Fruit fly (Drosophila melanogaster): ENCODE data around the gene Msr-110.

Msr-110 gene

DNA sequence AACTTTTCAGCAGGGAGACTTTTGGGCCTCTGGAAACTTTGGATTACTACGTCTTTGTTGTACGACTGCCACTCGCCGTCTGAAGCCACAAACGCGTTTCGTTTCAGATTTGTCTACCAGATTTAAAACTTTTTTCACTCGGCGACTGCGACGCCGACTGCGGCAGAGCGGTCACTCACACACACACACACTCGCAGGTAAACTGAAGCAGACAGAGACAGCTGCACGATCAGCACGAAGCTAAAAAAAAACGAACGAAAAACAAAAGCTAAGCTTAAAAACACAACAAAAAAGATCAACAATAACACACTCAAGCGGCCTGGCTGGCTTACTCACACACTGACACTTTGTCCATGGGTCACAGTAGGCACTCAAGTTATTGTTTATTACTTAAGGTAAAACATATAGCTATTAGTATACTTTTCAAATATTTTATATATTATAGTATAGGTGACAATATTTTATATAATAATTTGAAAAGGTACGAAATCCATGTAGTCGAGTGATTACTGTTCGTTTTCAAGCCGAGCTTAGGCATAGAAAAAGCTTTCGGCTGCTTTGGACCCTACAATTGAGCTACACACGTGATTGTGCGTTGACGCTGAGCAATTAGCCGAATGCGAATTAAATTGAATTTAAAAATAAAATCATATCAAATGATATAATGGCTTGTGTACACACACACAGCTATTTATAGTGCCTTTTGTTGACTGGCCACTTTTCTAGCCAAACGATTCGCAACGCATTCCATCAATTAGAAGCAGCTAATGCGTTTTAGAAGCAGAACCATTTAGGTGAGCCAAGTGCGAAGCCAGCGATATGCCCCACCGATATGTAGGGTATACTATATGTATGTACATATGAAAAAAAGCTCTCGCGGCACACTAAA, at the start of gene Msr-110 (continued):
- no peak for TF ChIP-seq sima (GFP tag; optimal IDR thresholded peaks at IDR 0.05)
- TF ChIP-seq sd (tag; optimal IDR thresholded peaks at IDR 0.05), result peak; percentile 82
- TF ChIP-seq CG18262 (tag; optimal IDR thresholded peaks at IDR 0.05), result peak; percentile 86
- TF ChIP-seq chn (GFP tag; optimal IDR thresholded peaks at IDR 0.05), result peak; percentile 53
- peak; percentile 88 for TF ChIP-seq NFAT (GFP tag; IDR thresholded peaks at IDR 0.05)
- peak; percentile 95 for TF ChIP-seq Ptx1 (GFP tag; IDR thresholded peaks at IDR 0.05)
- no peak for TF ChIP-seq amos (GFP tag; IDR thresholded peaks at IDR 0.05; ENCODE audit: partially characterized antibody)
- TF ChIP-seq CG2199 (GFP tag; IDR thresholded peaks at IDR 0.05), result no peak; the same call in 2 of the 3 replicates
- peak; percentile 71 for TF ChIP-seq E2f2 (GFP tag; IDR thresholded peaks at IDR 0.05)
- TF ChIP-seq CG3726 (GFP tag; IDR thresholded peaks at IDR 0.05), result peak; percentile 69; the same call in 2 of the 3 replicates
- peak; percentile 93 for TF ChIP-seq CG7839 (tag; optimal IDR thresholded peaks at IDR 0.05)
- TF ChIP-seq ab (GFP tag; optimal IDR thresholded peaks at IDR 0.05), result peak; percentile 53
- TF ChIP-seq sob (GFP tag; IDR thresholded peaks at IDR 0.05), result peak; percentile 94
- TF ChIP-seq sim (GFP tag; IDR thresholded peaks at IDR 0.05), result no peak; the same call in 1 of the 2 replicates
- peak; percentile 51 for TF ChIP-seq CG17802 (tag; optimal IDR thresholded peaks at IDR 0.05)
- TF ChIP-seq CG4854 (GFP tag; optimal IDR thresholded peaks at IDR 0.05), result peak; percentile 58
- peak; percentile 73 to 85 for TF ChIP-seq dpn (GFP tag; optimal IDR thresholded peaks at IDR 0.05)
- no peak for TF ChIP-seq CG34224 (GFP tag; IDR thresholded peaks at IDR 0.05; ENCODE audit: partially characterized antibody)
- peak; percentile 88 for TF ChIP-seq CG2712 (tag; optimal IDR thresholded peaks at IDR 0.05)
- TF ChIP-seq CG5953 (GFP tag; IDR thresholded peaks at IDR 0.05), result peak; percentile 69
- peak; percentile 89 for TF ChIP-seq CG6689 (GFP tag; IDR thresholded peaks at IDR 0.05)
- peak; percentile 79 for TF ChIP-seq CG14667 (GFP tag; IDR thresholded peaks at IDR 0.05)
- peak; percentile 87 for TF ChIP-seq Asciz (GFP tag; optimal IDR thresholded peaks at IDR 0.05)
- no peak for TF ChIP-seq ac (GFP tag; optimal IDR thresholded peaks at IDR 0.05)
- peak; percentile 59 for TF ChIP-seq maf-S (GFP tag; optimal IDR thresholded peaks at IDR 0.05)
- peak; percentile 95 for TF ChIP-seq CG32532 (GFP tag; IDR thresholded peaks at IDR 0.05)
- peak; percentile 90 for TF ChIP-seq Fer1 (GFP tag; optimal IDR thresholded peaks at IDR 0.05)
- TF ChIP-seq Aef1 (GFP tag; IDR thresholded peaks at IDR 0.05), result peak; percentile 86
- TF ChIP-seq bab2 (GFP tag; optimal IDR thresholded peaks at IDR 0.05), result peak; percentile 84
- TF ChIP-seq trh (GFP tag; optimal IDR thresholded peaks at IDR 0.05), result peak; percentile 61
- TF ChIP-seq CG14860 (GFP tag; IDR thresholded peaks at IDR 0.05; ENCODE audit: partially characterized antibody), result no peak
- TF ChIP-seq CG9609 (GFP tag; optimal IDR thresholded peaks at IDR 0.05), result peak; percentile 66
- TF ChIP-seq psq (GFP tag; optimal IDR thresholded peaks at IDR 0.05), result peak; percentile 59
- TF ChIP-seq toy (GFP tag; IDR thresholded peaks at IDR 0.05), result peak; percentile 70
- TF ChIP-seq Opbp (GFP tag; IDR thresholded peaks at IDR 0.05; ENCODE audit: partially characterized antibody), result no peak
- peak; percentile 80 for TF ChIP-seq scrt (GFP tag; optimal IDR thresholded peaks at IDR 0.05)
- TF ChIP-seq sc (optimal IDR thresholded peaks at IDR 0.05), result no peak
- TF ChIP-seq sc (GFP tag; optimal IDR thresholded peaks at IDR 0.05), result peak; percentile 66
- peak; percentile 91 for TF ChIP-seq phol (tag; optimal IDR thresholded peaks at IDR 0.05)
- TF ChIP-seq insv (GFP tag; optimal IDR thresholded peaks at IDR 0.05), result peak in 1 of 2 experiments; percentile 40
- TF ChIP-seq hb (GFP tag; IDR thresholded peaks at IDR 0.05; ENCODE audit: partially characterized antibody), result no peak
- peak; percentile 37 for TF ChIP-seq CG2116 (GFP tag; optimal IDR thresholded peaks at IDR 0.05)
- no peak for TF ChIP-seq Doc3 (GFP tag; IDR thresholded peaks at IDR 0.05; ENCODE audit: partially characterized antibody)
- no peak for TF ChIP-seq CG33557 (GFP tag; optimal IDR thresholded peaks at IDR 0.05)
- peak; percentile 65; the same call in 1 of the 2 replicates for TF ChIP-seq Nf-YA (GFP tag; IDR thresholded peaks at IDR 0.05)
- peak; percentile 76 for TF ChIP-seq peb (GFP tag; IDR thresholded peaks at IDR 0.05)
- TF ChIP-seq Six4 (GFP tag; optimal IDR thresholded peaks at IDR 0.05), result peak; percentile 75
- TF ChIP-seq Taf1 (GFP tag; IDR thresholded peaks at IDR 0.05), result peak; percentile 86
- TF ChIP-seq CG34422 (GFP tag; IDR thresholded peaks at IDR 0.05), result peak; percentile 91
